Worm (Caenorhabditis elegans): ENCODE measurements around the gene C18B2.2.

DNA sequence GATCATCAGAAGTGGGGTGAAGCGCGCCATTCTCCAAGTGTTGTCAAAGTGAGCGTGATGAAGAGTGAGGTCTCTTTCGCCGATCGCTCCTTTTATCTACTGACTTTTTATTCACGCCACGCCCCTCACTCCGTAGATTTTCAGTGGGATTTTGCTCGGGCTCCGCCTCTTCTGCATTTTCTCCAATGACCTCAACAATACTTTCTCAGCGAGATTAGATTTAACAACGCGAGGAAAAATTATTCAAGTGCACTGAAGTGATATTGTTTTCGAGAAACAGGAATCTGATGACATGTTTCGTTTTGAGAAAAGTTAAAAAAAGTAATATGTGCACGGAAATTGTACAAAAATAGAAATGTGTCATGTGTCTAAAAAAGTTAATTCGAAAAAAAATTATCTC lies 45.6 kb downstream of the C18B2.2 start, which contains the start of gene snet-1:
- no peak for TF ChIP-seq W03F9.2 (tag; optimal IDR thresholded peaks at IDR 0.05)
- no peak for TF ChIP-seq him-1 (tag; optimal IDR thresholded peaks at IDR 0.05)
